Worm (Caenorhabditis elegans) whole organism, L1 larva: ENCODE measurements around the gene fbxb-81.

Experiments used
- blmp-1 ChIP-seq: fragments of 150-350 bp; optimal IDR thresholded peaks from 2 replicates; lab custom pipeline; 2014; ENCODE audit warnings: missing biosample characterization, missing genetic modification characterization
- efl-1 ChIP-seq, 4 experiments: fragments of 150-350 bp; optimal IDR thresholded peaks in 3 of 4; peaks in 1 of 4; 1 replicate in 1 of 4; 2 replicates in 3 of 4; lab custom pipeline; 2014; ENCODE audit warnings: missing biosample characterization in 2 of 4, missing genetic modification characterization in 2 of 4, missing genetic modification reagents in 2 of 4
- elt-3 ChIP-seq, 6 experiments: fragments of 150-350 bp in 1 of 6; sonication (generic microtip); optimal IDR thresholded peaks; 2 replicates each; lab custom pipeline; 2017 to 2018; ENCODE audit warnings: missing biosample characterization in 6 of 6, missing genetic modification characterization in 6 of 6, inconsistent platforms in 1 of 6
- fkh-10 ChIP-seq: sonication (generic microtip); optimal IDR thresholded peaks from 2 replicates; lab custom pipeline; 2017; ENCODE audit warnings: missing biosample characterization, missing genetic modification reagents, missing genetic modification characterization
- irx-1 ChIP-seq: sonication (generic microtip); optimal IDR thresholded peaks from 2 replicates; lab custom pipeline; 2016; ENCODE audit warnings: missing genetic modification characterization, missing compliant biosample characterization
- nhr-11 ChIP-seq: fragments of 150-350 bp; optimal IDR thresholded peaks from 2 replicates; lab custom pipeline; 2014; ENCODE audit warnings: missing biosample characterization, missing genetic modification characterization
- nhr-28 ChIP-seq: fragments of 150-350 bp; optimal IDR thresholded peaks from 2 replicates; lab custom pipeline; 2014; ENCODE audit warnings: missing biosample characterization, missing genetic modification characterization
- snpc-4 ChIP-seq: fragments of 150-350 bp; optimal IDR thresholded peaks from 2 replicates; lab custom pipeline; 2014; ENCODE audit warnings: missing biosample characterization, missing genetic modification characterization
- sptf-1 ChIP-seq: fragments of 150-350 bp; optimal IDR thresholded peaks from 2 replicates; lab custom pipeline; 2014; ENCODE audit warnings: missing biosample characterization, missing genetic modification characterization

- TF ChIP-seq nhr-11 (tag; lab: Kevin White, UChicago) (no peak), sptf-1 (tag; lab: Kevin White, UChicago) (no peak), snpc-4 (tag; lab: Kevin White, UChicago) (no peak), nhr-28 (tag; lab: Kevin White, UChicago) (no peak), blmp-1 (no peak), fkh-10 (GFP tag; lab: Kevin White, UChicago) (no peak), irx-1 (tag; lab: Kevin White, UChicago) (no peak), efl-1 (optimal IDR thresholded peaks at IDR 0.05; lab: Kevin White, UChicago) (no peak), efl-1 (GFP tag; optimal IDR thresholded peaks at IDR 0.05 in 1 of 2; lab: Kevin White, UChicago) (no peak), elt-3 (tag; optimal IDR thresholded peaks at IDR 0.05; lab: Kevin White, UChicago) (no peak)
Measured at ce11 chrIII:130650-131049, 10.4 kb downstream of the fbxb-81 start, which contains the start of the genes nhr-280 and C29F9.2.
